Worm (Caenorhabditis elegans) whole organism, L3 larva: ENCODE data around the gene srx-130.

Source experiments
- ama-1 ChIP-seq: fragments of 150-350 bp; optimal IDR thresholded peaks from 2 replicates; lab custom pipeline; 2018
- egl-5 ChIP-seq: fragments of 150-350 bp; optimal IDR thresholded peaks from 2 replicates; lab custom pipeline; 2017; ENCODE audit warnings: missing biosample characterization, missing genetic modification reagents, missing genetic modification characterization, inconsistent platforms
- elt-3 ChIP-seq, 3 experiments: fragments of 150-350 bp in 1 of 3; sonication (generic microtip) in 2 of 3; optimal IDR thresholded peaks; 2 replicates in 2 of 3; 4 replicates in 1 of 3; lab custom pipeline; 2014 to 2017; ENCODE audit warnings: missing biosample characterization in 3 of 3, missing genetic modification characterization in 3 of 3
- fos-1 ChIP-seq: fragments of 150-350 bp; optimal IDR thresholded peaks from 2 replicates; lab custom pipeline; 2014; ENCODE audit warnings: missing biosample characterization, missing genetic modification characterization
- lin-39 ChIP-seq: fragments of 150-350 bp; optimal IDR thresholded peaks from 2 replicates; lab custom pipeline; 2018; ENCODE audit warnings: missing biosample characterization, missing genetic modification reagents, missing genetic modification characterization
- nfya-1 ChIP-seq: sonication (generic microtip); optimal IDR thresholded peaks from 2 replicates; lab custom pipeline; 2017; ENCODE audit warnings: missing genetic modification characterization, mild to moderate bottlenecking, missing compliant biosample characterization, antibody characterized with exemption, moderate library complexity; ENCODE audit not compliant: insufficient read depth
- pha-4 ChIP-seq: fragments of 150-350 bp; optimal IDR thresholded peaks from 2 replicates; lab custom pipeline; 2014; ENCODE audit warnings: missing biosample characterization, missing genetic modification reagents, missing genetic modification characterization
- skn-1 ChIP-seq: fragments of 150-350 bp; optimal IDR thresholded peaks from 2 replicates; lab custom pipeline; 2014; ENCODE audit warnings: missing biosample characterization, missing genetic modification characterization
- snpc-4 ChIP-seq: fragments of 150-350 bp; optimal IDR thresholded peaks from 2 replicates; lab custom pipeline; 2014; ENCODE audit warnings: missing biosample characterization, missing genetic modification characterization
- unc-62 ChIP-seq: fragments of 150-350 bp; sonication (generic microtip); optimal IDR thresholded peaks from 4 replicates; lab custom pipeline; 2014; ENCODE audit warnings: missing biosample characterization, missing genetic modification reagents, missing genetic modification characterization
- ztf-11 ChIP-seq: fragments of 150-350 bp; optimal IDR thresholded peaks from 2 replicates; lab custom pipeline; 2014; ENCODE audit warnings: missing biosample characterization, missing genetic modification characterization

ce11 chrV:13887358-13887757 is 44.1 kb downstream of the srx-130 start, which contains the start of gene srsx-19:
- TF ChIP-seq unc-62 (GFP tag; lab: Kevin White, UChicago) (no peak), fos-1 (tag; lab: Kevin White, UChicago) (no peak), elt-3 (tag; optimal IDR thresholded peaks at IDR 0.05; lab: Kevin White, UChicago) (no peak), ama-1 (lab: Kevin White, UChicago) (no peak), ztf-11 (no peak), snpc-4 (tag; lab: Kevin White, UChicago) (no peak), lin-39 (tag; lab: Kevin White, UChicago) (no peak), skn-1 (no peak), nfya-1 (tag; lab: Kevin White, UChicago) (no peak), egl-5 (tag; lab: Kevin White, UChicago) (no peak), pha-4 (tag; lab: Kevin White, UChicago) (no peak)
